Worm (Caenorhabditis elegans) whole organism, L1 larva: ENCODE measurements around the gene EGAP1.1.
A peak's percentile ranks its signal among the peaks of the same experiment; 100 is the strongest.

Source experiments
- C04F5.9 ChIP-seq: sonication (generic microtip); optimal IDR thresholded peaks from 2 replicates; lab custom pipeline; 2016; ENCODE audit warnings: missing genetic modification characterization, missing compliant biosample characterization
- C16A3.4 ChIP-seq: fragments of 150-350 bp; optimal IDR thresholded peaks from 2 replicates; lab custom pipeline; 2014; ENCODE audit warnings: missing biosample characterization, missing genetic modification characterization
- C34B4.2 ChIP-seq: sonication (generic microtip); optimal IDR thresholded peaks from 2 replicates; lab custom pipeline; 2017; ENCODE audit warnings: mild to moderate bottlenecking, missing genetic modification characterization, missing compliant biosample characterization
- F16B12.6 ChIP-seq: fragments of 150-350 bp; optimal IDR thresholded peaks from 2 replicates; lab custom pipeline; 2014; ENCODE audit warnings: missing biosample characterization, missing genetic modification characterization
- Y116A8C.19 ChIP-seq: sonication (generic microtip); optimal IDR thresholded peaks from 2 replicates; lab custom pipeline; 2016; ENCODE audit warnings: missing compliant biosample characterization, missing genetic modification characterization, borderline replicate concordance
- ceh-8 ChIP-seq: fragments of 200-800 bp; sonication (Bioruptor generic); optimal IDR thresholded peaks from 2 replicates; lab custom pipeline; 2018; ENCODE audit warnings: mild to moderate bottlenecking, missing genetic modification characterization, moderate library complexity, missing compliant biosample characterization
- ceh-82 ChIP-seq, 3 experiments: fragments of 150-350 bp in 1 of 3; sonication (generic microtip) in 2 of 3; optimal IDR thresholded peaks; 2 replicates each; lab custom pipeline; 2014 to 2017; ENCODE audit warnings: missing biosample characterization in 3 of 3, missing genetic modification characterization in 3 of 3
- ces-1 ChIP-seq: fragments of 150-350 bp; optimal IDR thresholded peaks from 2 replicates; lab custom pipeline; 2014; ENCODE audit warnings: missing biosample characterization, missing genetic modification reagents, missing genetic modification characterization
- egl-13 ChIP-seq: sonication (generic microtip); optimal IDR thresholded peaks from 2 replicates; lab custom pipeline; 2016; ENCODE audit warnings: missing genotype, missing genetic modification reagents, missing genetic modification characterization, missing compliant biosample characterization
- egl-27 ChIP-seq, 2 experiments: fragments of 150-350 bp in 1 of 2; sonication (generic microtip); optimal IDR thresholded peaks; 3 replicates each; lab custom pipeline; 2017 to 2018; ENCODE audit warnings: missing biosample characterization in 2 of 2, missing genetic modification characterization in 2 of 2, missing genetic modification reagents in 2 of 2
- elt-2 ChIP-seq: sonication (generic microtip); optimal IDR thresholded peaks from 2 replicates; lab custom pipeline; 2016; ENCODE audit warnings: missing genetic modification characterization, mild to moderate bottlenecking, inconsistent platforms, missing compliant biosample characterization, missing genetic modification reagents
- elt-3 ChIP-seq, 6 experiments: fragments of 150-350 bp in 1 of 6; sonication (generic microtip); optimal IDR thresholded peaks; 2 replicates each; lab custom pipeline; 2017 to 2018; ENCODE audit warnings: missing biosample characterization in 6 of 6, missing genetic modification characterization in 6 of 6, inconsistent platforms in 1 of 6
- fkh-10 ChIP-seq: sonication (generic microtip); optimal IDR thresholded peaks from 2 replicates; lab custom pipeline; 2017; ENCODE audit warnings: missing biosample characterization, missing genetic modification reagents, missing genetic modification characterization
- fkh-8 ChIP-seq: sonication (generic microtip); optimal IDR thresholded peaks from 2 replicates; lab custom pipeline; 2016; ENCODE audit warnings: mild to moderate bottlenecking, missing genetic modification characterization, missing compliant biosample characterization
- hlh-17 ChIP-seq: fragments of 200-800 bp; sonication (Bioruptor generic); optimal IDR thresholded peaks from 2 replicates; lab custom pipeline; 2018; ENCODE audit warnings: missing genetic modification characterization, mild to moderate bottlenecking, missing compliant biosample characterization, moderate library complexity, borderline replicate concordance
- hlh-4 ChIP-seq: sonication (generic microtip); optimal IDR thresholded peaks from 2 replicates; lab custom pipeline; 2016; ENCODE audit warnings: mild to moderate bottlenecking, missing genetic modification characterization, missing compliant biosample characterization
- hpl-2 ChIP-seq: fragments of 150-350 bp; optimal IDR thresholded peaks from 2 replicates; lab custom pipeline; 2014; ENCODE audit warnings: missing biosample characterization, missing genetic modification reagents, missing genetic modification characterization
- isw-1 ChIP-seq: fragments of 200-800 bp; sonication (Bioruptor generic); IDR thresholded peaks from 2 replicates; pipeline ENCODE4 v1.3.6; 2022; ENCODE audit warnings: missing genetic modification characterization, missing compliant biosample characterization
- jun-1 ChIP-seq: fragments of 150-350 bp; optimal IDR thresholded peaks from 2 replicates; lab custom pipeline; 2014; ENCODE audit warnings: missing biosample characterization, missing genetic modification reagents, missing genetic modification characterization
- lin-35 ChIP-seq, 2 experiments: fragments of 150-350 bp; optimal IDR thresholded peaks; 2 replicates each; lab custom pipeline; 2014; ENCODE audit warnings: missing biosample characterization in 2 of 2, missing genetic modification characterization in 2 of 2, missing genetic modification reagents in 2 of 2
- lin-39 ChIP-seq: fragments of 150-350 bp; optimal IDR thresholded peaks from 2 replicates; lab custom pipeline; 2014; ENCODE audit warnings: missing biosample characterization, missing genetic modification reagents, missing genetic modification characterization
- lir-3 ChIP-seq: sonication (generic microtip); optimal IDR thresholded peaks from 2 replicates; lab custom pipeline; 2016; ENCODE audit warnings: mild to moderate bottlenecking, missing genetic modification characterization, moderate library complexity, missing compliant biosample characterization; ENCODE audit not compliant: poor library complexity
- lsy-2 ChIP-seq, 2 experiments: fragments of 150-350 bp; optimal IDR thresholded peaks; 2 replicates each; lab custom pipeline; 2014; ENCODE audit warnings: missing biosample characterization in 2 of 2, missing genetic modification characterization in 2 of 2
- mdl-1 ChIP-seq, 2 experiments: fragments of 150-350 bp; optimal IDR thresholded peaks; 2 replicates each; lab custom pipeline; 2014 to 2017; ENCODE audit warnings: missing biosample characterization in 2 of 2, missing genetic modification characterization in 2 of 2, inconsistent platforms in 1 of 2
- mef-2 ChIP-seq: fragments of 150-350 bp; optimal IDR thresholded peaks from 2 replicates; lab custom pipeline; 2014; ENCODE audit warnings: missing biosample characterization, missing genetic modification characterization
- mep-1 ChIP-seq: fragments of 150-350 bp; optimal IDR thresholded peaks from 2 replicates; lab custom pipeline; 2014; ENCODE audit warnings: missing biosample characterization, missing genetic modification characterization
- nhr-11 ChIP-seq: fragments of 150-350 bp; optimal IDR thresholded peaks from 2 replicates; lab custom pipeline; 2014; ENCODE audit warnings: missing biosample characterization, missing genetic modification characterization
- nhr-19 ChIP-seq: fragments of 200-800 bp; sonication (Bioruptor generic); conservative IDR thresholded peaks from 2 replicates; pipeline ENCODE4 v1.3.6; 2022; ENCODE audit warnings: missing genetic modification characterization, missing compliant biosample characterization
- nhr-28 ChIP-seq: fragments of 150-350 bp; optimal IDR thresholded peaks from 2 replicates; lab custom pipeline; 2014; ENCODE audit warnings: missing biosample characterization, missing genetic modification characterization
- nhr-47 ChIP-seq: sonication (generic microtip); optimal IDR thresholded peaks from 2 replicates; lab custom pipeline; 2016; ENCODE audit warnings: mild to moderate bottlenecking, missing genetic modification characterization, moderate library complexity, missing compliant biosample characterization
- nhr-71 ChIP-seq: sonication (generic microtip); optimal IDR thresholded peaks from 2 replicates; lab custom pipeline; 2016; ENCODE audit warnings: mild to moderate bottlenecking, missing genetic modification characterization, moderate library complexity, missing compliant biosample characterization
- nhr-76 ChIP-seq: sonication (generic microtip); optimal IDR thresholded peaks from 2 replicates; lab custom pipeline; 2017; ENCODE audit warnings: missing biosample characterization, missing genetic modification characterization
- nhr-77 ChIP-seq: fragments of 150-350 bp; optimal IDR thresholded peaks from 2 replicates; lab custom pipeline; 2014; ENCODE audit warnings: missing biosample characterization, missing genetic modification characterization
- nhr-84 ChIP-seq: sonication (generic microtip); optimal IDR thresholded peaks from 2 replicates; lab custom pipeline; 2017; ENCODE audit warnings: missing biosample characterization, missing genetic modification characterization
- nhr-85 ChIP-seq: sonication (generic microtip); peaks from one replicate; lab custom pipeline; 2016; ENCODE audit warnings: missing genetic modification characterization, inconsistent platforms, missing compliant biosample characterization
- nhr-90 ChIP-seq: sonication (generic microtip); optimal IDR thresholded peaks from 2 replicates; lab custom pipeline; 2016; ENCODE audit warnings: mild to moderate bottlenecking, missing genetic modification characterization, missing compliant biosample characterization; ENCODE audit not compliant: poor library complexity
- pag-3 ChIP-seq: sonication (generic microtip); optimal IDR thresholded peaks from 2 replicates; lab custom pipeline; 2017; ENCODE audit warnings: missing genetic modification characterization, mild to moderate bottlenecking, missing compliant biosample characterization, antibody characterized with exemption, borderline replicate concordance; ENCODE audit not compliant: insufficient read depth
- pqm-1 ChIP-seq: sonication (generic microtip); optimal IDR thresholded peaks from 3 replicates; lab custom pipeline; 2017; ENCODE audit warnings: missing biosample characterization, missing genetic modification characterization
- rnt-1 ChIP-seq: sonication (generic microtip); optimal IDR thresholded peaks from 2 replicates; lab custom pipeline; 2016; ENCODE audit warnings: mild to moderate bottlenecking, missing genetic modification characterization, moderate library complexity, missing compliant biosample characterization
- skn-1 ChIP-seq: fragments of 150-350 bp; optimal IDR thresholded peaks from 2 replicates; lab custom pipeline; 2014; ENCODE audit warnings: missing biosample characterization, missing genetic modification characterization
- snpc-4 ChIP-seq: fragments of 150-350 bp; optimal IDR thresholded peaks from 2 replicates; lab custom pipeline; 2014; ENCODE audit warnings: missing biosample characterization, missing genetic modification characterization
- sptf-1 ChIP-seq: fragments of 150-350 bp; optimal IDR thresholded peaks from 2 replicates; lab custom pipeline; 2014; ENCODE audit warnings: missing biosample characterization, missing genetic modification characterization
- swsn-7 ChIP-seq: sonication (generic microtip); optimal IDR thresholded peaks from 2 replicates; lab custom pipeline; 2016; ENCODE audit warnings: missing genetic modification characterization, missing compliant biosample characterization
- tlp-1 ChIP-seq: fragments of 150-350 bp; optimal IDR thresholded peaks from 2 replicates; lab custom pipeline; 2014; ENCODE audit warnings: missing biosample characterization, missing genetic modification characterization
- unc-130 ChIP-seq: fragments of 150-350 bp; optimal IDR thresholded peaks from 2 replicates; lab custom pipeline; 2017; ENCODE audit warnings: missing biosample characterization, missing genetic modification characterization, inconsistent platforms
- unc-30 ChIP-seq: sonication (generic microtip); optimal IDR thresholded peaks from 2 replicates; lab custom pipeline; 2017; ENCODE audit warnings: missing biosample characterization, missing genetic modification characterization
- unc-62 ChIP-seq: fragments of 150-350 bp; optimal IDR thresholded peaks from 2 replicates; lab custom pipeline; 2014; ENCODE audit warnings: missing biosample characterization, missing genetic modification reagents, missing genetic modification characterization
- unc-86 ChIP-seq: sonication (generic microtip); optimal IDR thresholded peaks from 2 replicates; lab custom pipeline; 2016; ENCODE audit warnings: missing genetic modification characterization, missing compliant biosample characterization
- unc-98 ChIP-seq: fragments of 200-800 bp; sonication (Bioruptor generic); IDR thresholded peaks from 2 replicates; pipeline ENCODE4 v1.3.6; 2022; ENCODE audit warnings: missing genetic modification characterization, missing compliant biosample characterization
- vab-15 ChIP-seq: sonication (generic microtip); optimal IDR thresholded peaks from 2 replicates; lab custom pipeline; 2017; ENCODE audit warnings: missing genotype, mild to moderate bottlenecking, missing genetic modification characterization, missing compliant biosample characterization
- xbp-1 ChIP-seq: sonication (generic microtip); optimal IDR thresholded peaks from 2 replicates; lab custom pipeline; 2016; ENCODE audit warnings: missing genetic modification characterization, missing compliant biosample characterization
- zip-4 ChIP-seq: fragments of 200-800 bp; sonication (Bioruptor generic); optimal IDR thresholded peaks from 2 replicates; lab custom pipeline; 2018; ENCODE audit warnings: mild to moderate bottlenecking, missing genetic modification characterization, moderate library complexity, missing compliant biosample characterization
- ztf-11 ChIP-seq, 2 experiments: sonication (generic microtip); optimal IDR thresholded peaks; 2 replicates each; lab custom pipeline; 2016 to 2017; ENCODE audit warnings: missing genetic modification characterization in 2 of 2, missing biosample characterization in 1 of 2, missing compliant biosample characterization in 1 of 2
- ztf-4 ChIP-seq: fragments of 150-350 bp; optimal IDR thresholded peaks from 2 replicates; lab custom pipeline; 2014; ENCODE audit warnings: missing biosample characterization, missing genetic modification characterization

Gene EGAP1.1

DNA sequence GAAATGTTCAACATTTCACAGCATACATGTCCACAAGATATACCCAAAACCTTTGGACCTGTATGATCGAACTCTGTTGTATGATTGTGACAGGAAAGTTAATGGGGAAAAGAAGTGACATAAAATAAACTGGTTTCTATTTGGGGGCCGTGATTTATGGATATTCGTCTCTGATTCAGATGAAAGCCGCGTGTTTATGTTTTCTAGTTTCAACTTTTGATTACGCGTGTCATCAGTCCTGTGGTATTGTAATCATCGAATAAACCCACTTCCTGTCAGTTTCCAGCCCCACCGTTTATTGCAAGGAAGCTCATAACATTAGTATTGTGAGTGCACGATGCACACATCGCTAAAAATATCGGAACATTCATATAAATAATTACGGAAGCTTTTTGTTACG lies 14.8 kb downstream of the EGAP1.1 start:
- TF ChIP-seq ztf-4 (tag; lab: Kevin White, UChicago): no peak
- no peak for TF ChIP-seq elt-2 (tag; lab: Kevin White, UChicago)
- TF ChIP-seq jun-1 (tag; lab: Kevin White, UChicago): no peak
- TF ChIP-seq nhr-76 (tag; lab: Kevin White, UChicago): no peak
- no peak for TF ChIP-seq nhr-11
- TF ChIP-seq C16A3.4 (tag; lab: Kevin White, UChicago): no peak
- no peak for TF ChIP-seq vab-15 (tag; lab: Kevin White, UChicago)
- TF ChIP-seq C04F5.9 (tag; lab: Kevin White, UChicago): no peak
- TF ChIP-seq unc-98 (GFP tag; lab: Robert Waterston, UW): no peak
- no peak for TF ChIP-seq isw-1 (GFP tag; lab: Robert Waterston, UW)
- no peak for TF ChIP-seq hlh-4 (tag; lab: Kevin White, UChicago)
- TF ChIP-seq elt-3 (tag; optimal IDR thresholded peaks at IDR 0.05; lab: Kevin White, UChicago): peak in 2 of 6 experiments; percentile 45 to 73
- TF ChIP-seq mep-1 (tag; lab: Kevin White, UChicago): no peak
- no peak for TF ChIP-seq swsn-7 (tag; lab: Kevin White, UChicago)
- TF ChIP-seq fkh-8: no peak
- TF ChIP-seq fkh-10 (GFP tag; lab: Kevin White, UChicago): no peak
- TF ChIP-seq xbp-1 (tag; lab: Kevin White, UChicago): no peak
- no peak for TF ChIP-seq unc-30 (tag; lab: Kevin White, UChicago)
- TF ChIP-seq nhr-85: peak; percentile 89
- no peak for TF ChIP-seq snpc-4
- TF ChIP-seq zip-4 (GFP tag; lab: Kevin White, UChicago): no peak
- TF ChIP-seq ceh-82 (tag; optimal IDR thresholded peaks at IDR 0.05; lab: Kevin White, UChicago): no peak
- no peak for TF ChIP-seq ztf-11 (tag; optimal IDR thresholded peaks at IDR 0.05; lab: Kevin White, UChicago)
- TF ChIP-seq egl-27 (tag; optimal IDR thresholded peaks at IDR 0.05; lab: Kevin White, UChicago): no peak
- no peak for TF ChIP-seq tlp-1 (tag; lab: Kevin White, UChicago)
- TF ChIP-seq Y116A8C.19 (tag; lab: Kevin White, UChicago): no peak
- no peak for TF ChIP-seq pqm-1 (tag; lab: Kevin White, UChicago)
- TF ChIP-seq egl-13 (tag; lab: Kevin White, UChicago): no peak
- no peak for TF ChIP-seq mef-2
- TF ChIP-seq skn-1 (tag; lab: Kevin White, UChicago): no peak
- TF ChIP-seq rnt-1 (tag; lab: Kevin White, UChicago): no peak
- no peak for TF ChIP-seq pag-3 (tag; lab: Kevin White, UChicago)
- no peak for TF ChIP-seq nhr-47
- TF ChIP-seq lin-39 (tag; lab: Kevin White, UChicago): no peak
- peak; percentile 74 for TF ChIP-seq nhr-71 (tag; lab: Kevin White, UChicago)
- no peak for TF ChIP-seq unc-62
- TF ChIP-seq unc-86 (tag; lab: Kevin White, UChicago): no peak
- peak in 1 of 2 experiments; percentile 52 for TF ChIP-seq mdl-1 (tag; optimal IDR thresholded peaks at IDR 0.05; lab: Kevin White, UChicago)
- TF ChIP-seq ceh-8 (GFP tag; lab: Kevin White, UChicago): no peak
- no peak for TF ChIP-seq hpl-2
- TF ChIP-seq nhr-90 (tag; lab: Kevin White, UChicago): peak; percentile 65
- no peak for TF ChIP-seq F16B12.6 (tag; lab: Kevin White, UChicago)
- TF ChIP-seq lsy-2 (tag; optimal IDR thresholded peaks at IDR 0.05; lab: Kevin White, UChicago): no peak
- TF ChIP-seq C34B4.2: no peak
- TF ChIP-seq hlh-17: no peak
- no peak for TF ChIP-seq sptf-1
- peak; percentile 5 for TF ChIP-seq lir-3
- TF ChIP-seq nhr-28 (tag; lab: Kevin White, UChicago): no peak
- no peak for TF ChIP-seq ces-1 (GFP tag; lab: Kevin White, UChicago)
- TF ChIP-seq nhr-19 (GFP tag; lab: Robert Waterston, UW): peak; percentile 76
- no peak for TF ChIP-seq unc-130 (tag; lab: Kevin White, UChicago)
- TF ChIP-seq nhr-77: no peak
- no peak for TF ChIP-seq nhr-84 (tag; lab: Kevin White, UChicago)
- TF ChIP-seq lin-35 (GFP tag; optimal IDR thresholded peaks at IDR 0.05; lab: Kevin White, UChicago): peak in 1 of 2 experiments; percentile 40
